Worm (Caenorhabditis elegans): ENCODE results near the gene T27E7.9.

T27E7.9 gene

DNA sequence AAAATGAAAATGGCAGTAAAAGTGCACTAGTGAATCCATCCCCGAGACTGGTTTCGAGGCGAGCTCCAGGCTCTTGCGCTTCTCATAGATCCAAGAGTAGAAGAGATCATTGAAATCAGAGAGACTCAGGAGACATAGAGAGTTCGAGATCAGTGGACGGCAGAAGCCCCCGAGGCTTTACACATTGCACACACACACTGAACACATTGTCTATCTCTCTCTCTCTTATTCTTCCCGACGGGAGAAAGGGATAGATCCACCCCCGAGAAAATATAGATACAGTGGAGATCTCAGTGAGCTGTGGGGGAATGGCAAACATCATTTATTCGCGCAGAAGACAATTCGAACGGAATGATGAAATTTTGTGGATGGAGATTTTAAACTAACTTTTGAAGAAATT lies 42.2 kb downstream of the T27E7.9 start:
- no peak for TF ChIP-seq dao-5 (tag; optimal IDR thresholded peaks at IDR 0.05)

DNA sequence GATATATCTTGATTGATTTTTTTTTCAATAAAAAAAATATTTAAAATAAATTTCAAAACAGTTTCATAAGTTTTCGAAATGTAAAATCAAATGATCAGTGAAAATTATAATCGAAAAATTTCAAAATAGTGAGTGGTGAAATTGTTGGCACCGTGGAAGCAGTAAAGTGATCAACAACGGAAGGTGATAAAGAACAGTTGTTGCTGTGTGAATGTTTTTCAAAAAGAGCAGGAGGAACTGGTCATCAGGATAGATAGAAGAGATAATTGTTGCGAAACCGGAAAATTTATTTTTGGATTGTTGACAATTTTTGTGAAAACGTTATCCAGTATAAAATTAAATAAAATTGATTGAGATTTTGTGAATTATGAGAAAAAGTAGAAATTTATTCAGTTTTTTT lies 43.2 kb downstream of the T27E7.9 start:
- TF ChIP-seq him-1 (tag; optimal IDR thresholded peaks at IDR 0.05) (no peak), W03F9.2 (tag; optimal IDR thresholded peaks at IDR 0.05) (no peak), dao-5 (tag; optimal IDR thresholded peaks at IDR 0.05) (no peak)

DNA sequence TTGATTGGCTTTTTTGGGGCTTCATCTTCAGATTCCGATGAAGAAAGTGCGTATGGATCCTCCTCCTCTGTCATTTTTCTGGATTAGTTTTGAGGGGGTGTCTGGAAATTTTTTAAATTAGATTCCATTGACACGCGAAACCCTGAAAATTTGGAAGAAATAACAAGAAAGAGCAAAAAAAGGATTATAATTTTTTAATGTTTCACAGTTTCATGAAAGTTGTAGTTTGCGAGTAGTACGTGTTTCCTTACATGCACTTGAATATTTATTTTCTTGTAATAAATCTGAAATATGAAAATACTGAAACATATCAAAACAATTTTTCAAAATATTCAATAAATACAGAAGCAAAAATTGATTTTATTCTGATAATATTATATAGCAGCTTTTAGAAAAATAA lies 44.1 kb downstream of the T27E7.9 start, which contains the start of gene tag-273:
tag-273 (minus strand) TSS at position 101 of the 400 bp plus-strand sequence.
- TF ChIP-seq him-1 (tag; optimal IDR thresholded peaks at IDR 0.05) = no peak
- no peak for TF ChIP-seq dao-5 (tag; optimal IDR thresholded peaks at IDR 0.05)
- no peak for TF ChIP-seq W03F9.2 (tag; optimal IDR thresholded peaks at IDR 0.05)
